Fruit fly (Drosophila melanogaster): ENCODE results near the gene Ptpa.
A peak's percentile ranks its signal among the peaks of the same experiment; 100 is the strongest.

Gene Ptpa

dm6 chr2L:3348146-3348747, 28.6 kb upstream of the Ptpa start (continued):
- TF ChIP-seq CG16815 (GFP tag; optimal IDR thresholded peaks at IDR 0.05) (peak; percentile 43), ato (GFP tag; IDR thresholded peaks at IDR 0.05; ENCODE audit: partially characterized antibody) (no peak), CG9727 (GFP tag; optimal IDR thresholded peaks at IDR 0.05) (peak; percentile 41), CG18011 (GFP tag; optimal IDR thresholded peaks at IDR 0.05) (peak; percentile 10), CG10565 (GFP tag; optimal IDR thresholded peaks at IDR 0.05) (no peak), NFAT (GFP tag; IDR thresholded peaks at IDR 0.05) (no peak), vvl (GFP tag; IDR thresholded peaks at IDR 0.05) (peak; percentile 97), hth (optimal IDR thresholded peaks at IDR 0.05) (no peak), CG15073 (GFP tag; optimal IDR thresholded peaks at IDR 0.05) (no peak), cato (GFP tag; optimal IDR thresholded peaks at IDR 0.05; ENCODE audit: borderline replicate concordance) (peak; percentile 66), Dip2 (GFP tag; IDR thresholded peaks at IDR 0.05) (no peak), CG14667 (GFP tag; IDR thresholded peaks at IDR 0.05) (peak; percentile 89), lbe (GFP tag; optimal IDR thresholded peaks at IDR 0.05) (peak; percentile 66), HLH54F (GFP tag; optimal IDR thresholded peaks at IDR 0.05) (peak; percentile 18), sqz (GFP tag; optimal IDR thresholded peaks at IDR 0.05) (peak; percentile 44), ash1 (GFP tag; optimal IDR thresholded peaks at IDR 0.05) (no peak), CG11723 (GFP tag; optimal IDR thresholded peaks at IDR 0.05) (peak; percentile 70), CG42726 (GFP tag; IDR thresholded peaks at IDR 0.05; ENCODE audit: partially characterized antibody) (no peak), Vsx1 (GFP tag; optimal IDR thresholded peaks at IDR 0.05) (peak; percentile 27), Gsc (GFP tag; IDR thresholded peaks at IDR 0.05) (peak; percentile 77), CG17186 (GFP tag; optimal IDR thresholded peaks at IDR 0.05) (peak; percentile 80), Usf (GFP tag; optimal IDR thresholded peaks at IDR 0.05) (no peak), Stat92E (GFP tag; optimal IDR thresholded peaks at IDR 0.05) (no peak), tll (GFP tag; optimal IDR thresholded peaks at IDR 0.05) (no peak), CG16813 (GFP tag; IDR thresholded peaks at IDR 0.05; ENCODE audit: partially characterized antibody) (no peak), CG10959 (GFP tag; IDR thresholded peaks at IDR 0.05) (peak; percentile 72), Chrac-16 (GFP tag; optimal IDR thresholded peaks at IDR 0.05) (peak; percentile 68), CG10462 (GFP tag; optimal IDR thresholded peaks at IDR 0.05) (peak; percentile 46), stwl (tag; optimal IDR thresholded peaks at IDR 0.05) (peak; percentile 11), tup (GFP tag; optimal IDR thresholded peaks at IDR 0.05) (no peak), Awh (GFP tag; IDR thresholded peaks at IDR 0.05) (peak; percentile 97), slbo (GFP tag; IDR thresholded peaks at IDR 0.05) (peak; percentile 64), mld (GFP tag; IDR thresholded peaks at IDR 0.05; ENCODE audit: partially characterized antibody) (no peak), sc (optimal IDR thresholded peaks at IDR 0.05) (no peak), sc (GFP tag; optimal IDR thresholded peaks at IDR 0.05) (peak; percentile 82), Sry-δ (GFP tag; optimal IDR thresholded peaks at IDR 0.05) (no peak), CG4424 (GFP tag; optimal IDR thresholded peaks at IDR 0.05) (peak; percentile 85), gcm (GFP tag; optimal IDR thresholded peaks at IDR 0.05) (peak; percentile 81), tx (GFP tag; optimal IDR thresholded peaks at IDR 0.05) (peak; percentile 33), CG6854 (GFP tag; optimal IDR thresholded peaks at IDR 0.05) (no peak), br (optimal IDR thresholded peaks at IDR 0.05) (no peak), Poxn (GFP tag; IDR thresholded peaks at IDR 0.05) (no peak), CG3847 (GFP tag; IDR thresholded peaks at IDR 0.05) (peak; percentile 33; the same call in 1 of the 2 replicates), p53 (GFP tag; optimal IDR thresholded peaks at IDR 0.05) (no peak), CG31365 (tag; optimal IDR thresholded peaks at IDR 0.05) (peak; percentile 28), GATAe (GFP tag; conservative IDR thresholded peaks at IDR 0.05) (no peak; the same call in 1 of the 2 replicates), CG15479 (GFP tag; optimal IDR thresholded peaks at IDR 0.05) (no peak), CG2116 (GFP tag; optimal IDR thresholded peaks at IDR 0.05) (peak; percentile 11), CG7928 (GFP tag; optimal IDR thresholded peaks at IDR 0.05) (no peak), Mes4 (GFP tag; optimal IDR thresholded peaks at IDR 0.05) (peak; percentile 61)
